Worm (Caenorhabditis elegans) whole organism, L4 larva: Measurements from ENCODE around the gene got-2.2.

ENCODE experiments used
- ama-1 ChIP-seq: fragments of 150-350 bp; optimal IDR thresholded peaks from 2 replicates; lab custom pipeline; 2014; ENCODE audit warnings: inconsistent platforms, mixed read lengths
- daf-16 ChIP-seq, 3 experiments: sonication (generic microtip); optimal IDR thresholded peaks; 2 replicates each; lab custom pipeline; 2016 to 2017; ENCODE audit warnings: missing genetic modification characterization in 3 of 3, missing genetic modification reagents in 3 of 3, mild to moderate bottlenecking in 2 of 3, missing compliant biosample characterization in 2 of 3, missing biosample characterization in 1 of 3, moderate library complexity in 1 of 3
- fos-1 ChIP-seq: fragments of 150-350 bp; optimal IDR thresholded peaks from 2 replicates; lab custom pipeline; 2014; ENCODE audit warnings: missing biosample characterization, missing genetic modification characterization
- lin-39 ChIP-seq: fragments of 150-350 bp; optimal IDR thresholded peaks from 2 replicates; lab custom pipeline; 2014; ENCODE audit warnings: missing biosample characterization, missing genetic modification reagents, missing genetic modification characterization
- nhr-77 ChIP-seq: fragments of 150-350 bp; optimal IDR thresholded peaks from 2 replicates; lab custom pipeline; 2014; ENCODE audit warnings: missing biosample characterization, missing genetic modification characterization
- pha-4 ChIP-seq, 2 experiments: fragments of 150-350 bp in 1 of 2; fragments of 200-800 bp in 1 of 2; sonication (Bioruptor generic) in 1 of 2; IDR thresholded peaks in 1 of 2; optimal IDR thresholded peaks in 1 of 2; 2 replicates each; pipeline versions ENCODE4 v1.3.6 to Lab custom; 2014 to 2022; ENCODE audit warnings: missing genetic modification characterization in 2 of 2, missing genetic modification reagents in 2 of 2, missing biosample characterization in 1 of 2, missing compliant biosample characterization in 1 of 2
- spr-1 ChIP-seq: sonication (generic microtip); optimal IDR thresholded peaks from 2 replicates; lab custom pipeline; 2016; ENCODE audit warnings: mild to moderate bottlenecking, missing genetic modification characterization, missing compliant biosample characterization

DNA sequence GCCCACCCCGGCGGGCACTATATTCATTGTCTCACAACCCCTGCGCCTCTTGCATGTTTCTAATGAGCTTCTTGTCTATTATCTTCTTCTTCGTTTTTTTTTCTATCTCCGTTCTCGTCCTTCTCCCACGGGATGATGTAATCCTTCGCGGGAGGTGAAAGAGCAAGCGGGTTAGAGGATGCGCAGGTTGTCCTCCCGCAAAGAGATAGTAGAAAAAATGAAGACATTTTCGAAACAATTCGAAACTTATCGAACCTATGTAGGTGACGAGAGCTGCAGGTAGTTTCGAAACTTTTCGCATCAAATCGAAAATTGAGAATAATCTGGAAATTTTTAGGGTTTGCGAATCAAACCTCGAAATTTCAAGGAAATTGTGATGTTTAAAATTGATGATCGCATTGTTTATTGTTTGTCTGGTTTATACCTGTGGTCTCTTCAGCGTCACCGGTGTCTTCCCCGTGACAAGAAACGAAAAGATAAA is 9.5 kb downstream of the got-2.2 start:
- TF ChIP-seq ama-1 (lab: Kevin White, UChicago) (no peak), pha-4 (GFP tag; IDR thresholded peaks at IDR 0.05; lab: Robert Waterston, UW) (no peak), pha-4 (tag; optimal IDR thresholded peaks at IDR 0.05; lab: Kevin White, UChicago) (no peak), spr-1 (tag; lab: Kevin White, UChicago) (no peak), daf-16 (GFP tag; optimal IDR thresholded peaks at IDR 0.05; lab: Kevin White, UChicago) (no peak), daf-16 (tag; optimal IDR thresholded peaks at IDR 0.05; lab: Kevin White, UChicago) (peak; percentile 84), nhr-77 (tag; lab: Kevin White, UChicago) (no peak), lin-39 (tag; lab: Kevin White, UChicago) (no peak), fos-1 (no peak)
